Fruit fly (Drosophila melanogaster) whole organism, embryonic: ENCODE measurements around the gene CG33203.

ENCODE experiments used
- ATbp ChIP-seq: fragments of 200-800 bp; sonication (Bioruptor generic); optimal IDR thresholded peaks from 2 replicates; lab custom pipeline; 2017; ENCODE audit warnings: missing biosample characterization, mild to moderate bottlenecking, missing genetic modification characterization, missing genetic modification reagents
- CG11456 ChIP-seq: fragments of 200-800 bp; sonication (Bioruptor generic); IDR thresholded peaks from 3 replicates; pipeline ENCODE4 v1.3.6; 2022; ENCODE audit warnings: missing biosample characterization, missing genetic modification characterization
- CG14667 ChIP-seq: fragments of 200-800 bp; sonication (Bioruptor generic); IDR thresholded peaks from 2 replicates; pipeline ENCODE4 v1.3.6; 2022; ENCODE audit warnings: missing biosample characterization, missing genetic modification characterization
- CG14860 ChIP-seq: fragments of 200-800 bp; sonication (Bioruptor generic); IDR thresholded peaks from 3 replicates; pipeline ENCODE4 v1.3.6; 2022; ENCODE audit warnings: missing biosample characterization, missing genetic modification characterization; ENCODE audit not compliant: partially characterized antibody
- CG1603 ChIP-seq: fragments of 200-800 bp; sonication (Bioruptor generic); optimal IDR thresholded peaks from 2 replicates; lab custom pipeline; 2019; ENCODE audit warnings: missing biosample characterization, mild to moderate bottlenecking, missing genetic modification characterization, moderate library complexity
- CG17385 ChIP-seq: fragments of 200-800 bp; sonication (Bioruptor generic); optimal IDR thresholded peaks from 3 replicates; lab custom pipeline; 2018; ENCODE audit warnings: missing biosample characterization, mild to moderate bottlenecking, missing genetic modification characterization
- CG1792 ChIP-seq: fragments of 200-800 bp; sonication (Bioruptor generic); optimal IDR thresholded peaks from 2 replicates; lab custom pipeline; 2016; ENCODE audit warnings: missing biosample characterization, missing genetic modification characterization
- CG2875 ChIP-seq: fragments of 200-800 bp; sonication (Bioruptor generic); optimal IDR thresholded peaks from 2 replicates; lab custom pipeline; 2017; ENCODE audit warnings: missing biosample characterization, mild to moderate bottlenecking, missing genetic modification characterization, missing genetic modification reagents
- CG30431 ChIP-seq: fragments of 200-800 bp; sonication (Bioruptor generic); optimal IDR thresholded peaks from 2 replicates; lab custom pipeline; 2017; ENCODE audit warnings: missing biosample characterization, missing genetic modification characterization
- CG31365 ChIP-seq: fragments of 200-800 bp; sonication (Bioruptor generic); optimal IDR thresholded peaks from 2 replicates; lab custom pipeline; 2018; ENCODE audit warnings: missing biosample characterization, mild to moderate bottlenecking, missing genetic modification characterization
- CG34376 ChIP-seq: fragments of 200-800 bp; sonication (Bioruptor generic); optimal IDR thresholded peaks from 2 replicates; lab custom pipeline; 2018; ENCODE audit warnings: missing biosample characterization, mild to moderate bottlenecking, missing genetic modification characterization
- CG3838 ChIP-seq: fragments of 200-800 bp; sonication (Bioruptor generic); optimal IDR thresholded peaks from 3 replicates; lab custom pipeline; 2016; ENCODE audit warnings: missing biosample characterization, missing genetic modification characterization
- CG4328 ChIP-seq: fragments of 200-800 bp; sonication (Bioruptor generic); optimal IDR thresholded peaks from 3 replicates; lab custom pipeline; 2017; ENCODE audit warnings: missing biosample characterization, missing genetic modification reagents, missing genetic modification characterization
- CG4617 ChIP-seq: fragments of 200-800 bp; sonication (Bioruptor generic); optimal IDR thresholded peaks from 3 replicates; lab custom pipeline; 2016; ENCODE audit warnings: missing biosample characterization, missing genetic modification characterization, borderline replicate concordance
- CG4707 ChIP-seq: fragments of 200-800 bp; sonication (Bioruptor generic); optimal IDR thresholded peaks from 2 replicates; lab custom pipeline; 2018; ENCODE audit warnings: missing biosample characterization, mild to moderate bottlenecking, missing genetic modification characterization, moderate library complexity
- CG6791 ChIP-seq: fragments of 200-800 bp; sonication (Bioruptor generic); IDR thresholded peaks from 3 replicates; pipeline ENCODE4 v1.3.6; 2022; ENCODE audit warnings: missing biosample characterization, missing genetic modification characterization; ENCODE audit not compliant: partially characterized antibody
- CG6813 ChIP-seq: fragments of 200-800 bp; sonication (Bioruptor generic); optimal IDR thresholded peaks from 2 replicates; lab custom pipeline; 2017; ENCODE audit warnings: missing biosample characterization, missing genetic modification characterization, mild to moderate bottlenecking, moderate library complexity, missing genetic modification reagents
- CG8478 ChIP-seq: fragments of >200 bp; optimal IDR thresholded peaks from 2 replicates; lab custom pipeline; 2018
- CG9817 ChIP-seq: fragments of 200-800 bp; sonication (Bioruptor generic); optimal IDR thresholded peaks from 2 replicates; lab custom pipeline; 2018; ENCODE audit warnings: missing biosample characterization, mild to moderate bottlenecking, missing genetic modification characterization, moderate library complexity
- D19B ChIP-seq: fragments of 200-800 bp; sonication (Bioruptor generic); optimal IDR thresholded peaks from 2 replicates; lab custom pipeline; 2017; ENCODE audit warnings: missing biosample characterization, mild to moderate bottlenecking, missing genetic modification characterization
- Ets65A ChIP-seq: fragments of 200-800 bp; sonication (Bioruptor generic); peaks from one replicate; lab custom pipeline; 2016; ENCODE audit warnings: missing biosample characterization, missing genetic modification characterization
- HLH3B ChIP-seq: fragments of 200-800 bp; sonication (Bioruptor generic); IDR thresholded peaks from 2 replicates; pipeline ENCODE4 v1.3.6; 2022; ENCODE audit warnings: missing biosample characterization, missing genetic modification characterization
- Hr78 ChIP-seq, 2 experiments: fragments of 200-800 bp in 1 of 2; fragments of >200 bp in 1 of 2; sonication (Bioruptor generic) in 1 of 2; optimal IDR thresholded peaks; 2 replicates each; lab custom pipeline; 2017 to 2019; ENCODE audit warnings: missing biosample characterization in 2 of 2, missing genetic modification characterization in 2 of 2, mild to moderate bottlenecking in 1 of 2, moderate library complexity in 1 of 2
- Lhr ChIP-seq: fragments of 200-800 bp; sonication (Bioruptor generic); optimal IDR thresholded peaks from 3 replicates; lab custom pipeline; 2017; ENCODE audit warnings: mild to moderate bottlenecking, missing biosample characterization, missing genetic modification reagents, missing genetic modification characterization
- Max ChIP-seq: fragments of 200-800 bp; sonication (Bioruptor generic); optimal IDR thresholded peaks from 2 replicates; lab custom pipeline; 2016; ENCODE audit warnings: missing biosample characterization, mild to moderate bottlenecking, missing genetic modification characterization
- Mes4 ChIP-seq: fragments of 200-800 bp; sonication (Bioruptor generic); optimal IDR thresholded peaks from 2 replicates; lab custom pipeline; 2016; ENCODE audit warnings: missing biosample characterization, missing genetic modification characterization
- NC2α ChIP-seq: fragments of 200-800 bp; sonication (Bioruptor generic); optimal IDR thresholded peaks from 2 replicates; lab custom pipeline; 2016; ENCODE audit warnings: missing biosample characterization, missing genetic modification characterization
- Usf ChIP-seq: fragments of 200-800 bp; sonication (Bioruptor generic); optimal IDR thresholded peaks from 2 replicates; lab custom pipeline; 2017; ENCODE audit warnings: missing genotype, missing biosample characterization, missing genetic modification characterization
- Xbp1 ChIP-seq: fragments of 200-800 bp; sonication (Bioruptor generic); optimal IDR thresholded peaks from 3 replicates; lab custom pipeline; 2016; ENCODE audit warnings: missing biosample characterization, mild to moderate bottlenecking, missing genetic modification characterization
- ato ChIP-seq: fragments of 200-800 bp; sonication (Bioruptor generic); IDR thresholded peaks from 2 replicates; pipeline ENCODE4 v1.3.6; 2022; ENCODE audit warnings: missing biosample characterization, missing genetic modification characterization; ENCODE audit not compliant: partially characterized antibody
- bab2 ChIP-seq: fragments of 200-800 bp; sonication (Bioruptor generic); optimal IDR thresholded peaks from 2 replicates; lab custom pipeline; 2016; ENCODE audit warnings: missing biosample characterization, missing genetic modification characterization
- bcd ChIP-seq: fragments of 200-800 bp; sonication (Bioruptor generic); optimal IDR thresholded peaks from 2 replicates; lab custom pipeline; 2017; ENCODE audit warnings: missing biosample characterization, mild to moderate bottlenecking, missing genetic modification characterization
- bowl ChIP-seq: fragments of 200-800 bp; sonication (Bioruptor generic); IDR thresholded peaks from 2 replicates; pipeline ENCODE4 v1.3.6; 2022; ENCODE audit warnings: missing biosample characterization, missing genetic modification characterization
- bsh ChIP-seq, 2 experiments: fragments of 200-800 bp; sonication (Bioruptor generic); optimal IDR thresholded peaks; 2 replicates each; lab custom pipeline; 2017 to 2018; ENCODE audit warnings: mild to moderate bottlenecking in 2 of 2, missing biosample characterization in 2 of 2, missing genetic modification characterization in 2 of 2, moderate library complexity in 1 of 2
- chinmo ChIP-seq: fragments of 200-800 bp; sonication (Bioruptor generic); IDR thresholded peaks from 4 replicates; pipeline ENCODE4 v1.3.6; 2022; ENCODE audit warnings: missing biosample characterization, missing genetic modification characterization; ENCODE audit not compliant: partially characterized antibody
- crc ChIP-seq: fragments of 200-800 bp; sonication (Bioruptor generic); optimal IDR thresholded peaks from 2 replicates; lab custom pipeline; 2016; ENCODE audit warnings: missing biosample characterization, missing genetic modification characterization
- dysf ChIP-seq: fragments of 200-800 bp; sonication (Bioruptor generic); IDR thresholded peaks from 3 replicates; pipeline ENCODE4 v1.3.6; 2022; ENCODE audit warnings: missing biosample characterization, missing genetic modification characterization
- ems ChIP-seq: fragments of 200-800 bp; sonication (Bioruptor generic); optimal IDR thresholded peaks from 3 replicates; lab custom pipeline; 2016; ENCODE audit warnings: missing biosample characterization, missing genetic modification characterization
- exex ChIP-seq: fragments of 200-800 bp; sonication (Bioruptor generic); optimal IDR thresholded peaks from 4 replicates; lab custom pipeline; 2018; ENCODE audit warnings: missing biosample characterization, mild to moderate bottlenecking, missing genetic modification characterization, moderate library complexity
- hkb ChIP-seq, 2 experiments: fragments of 200-800 bp in 1 of 2; fragments of >200 bp in 1 of 2; sonication (Bioruptor generic) in 1 of 2; IDR thresholded peaks in 1 of 2; optimal IDR thresholded peaks in 1 of 2; 2 replicates each; pipeline versions ENCODE4 v1.3.6 to Lab custom; 2017 to 2022; ENCODE audit warnings: missing biosample characterization in 1 of 2, missing genetic modification characterization in 1 of 2
- odd ChIP-seq: fragments of 200-800 bp; sonication (Bioruptor generic); optimal IDR thresholded peaks from 2 replicates; lab custom pipeline; 2017; ENCODE audit warnings: missing biosample characterization, mild to moderate bottlenecking, missing genetic modification characterization
- org-1 ChIP-seq: fragments of 200-800 bp; sonication (Bioruptor generic); optimal IDR thresholded peaks from 2 replicates; lab custom pipeline; 2017; ENCODE audit warnings: missing biosample characterization, missing genetic modification characterization
- phol ChIP-seq: fragments of 200-800 bp; sonication (Bioruptor generic); optimal IDR thresholded peaks from 3 replicates; lab custom pipeline; 2018; ENCODE audit warnings: missing biosample characterization, mild to moderate bottlenecking, missing genetic modification characterization, moderate library complexity
- psq ChIP-seq: fragments of 200-800 bp; sonication (Bioruptor generic); optimal IDR thresholded peaks from 2 replicates; lab custom pipeline; 2017; ENCODE audit warnings: missing biosample characterization, missing genetic modification characterization
- seq ChIP-seq: fragments of 200-800 bp; sonication (Bioruptor generic); IDR thresholded peaks from 2 replicates; pipeline ENCODE4 v1.3.6; 2022; ENCODE audit warnings: missing biosample characterization, missing genetic modification characterization
- slbo ChIP-seq: fragments of 200-800 bp; sonication (Bioruptor generic); IDR thresholded peaks from 2 replicates; pipeline ENCODE4 v1.3.6; 2022; ENCODE audit warnings: missing biosample characterization, missing genetic modification characterization
- slp2 ChIP-seq: fragments of 200-800 bp; sonication (Bioruptor generic); optimal IDR thresholded peaks from 2 replicates; lab custom pipeline; 2016; ENCODE audit warnings: missing biosample characterization, missing genetic modification characterization
- sob ChIP-seq: fragments of 200-800 bp; sonication (Bioruptor generic); IDR thresholded peaks from 2 replicates; pipeline ENCODE4 v1.3.6; 2022; ENCODE audit warnings: missing biosample characterization, missing genetic modification characterization
- stc ChIP-seq: fragments of 200-800 bp; sonication (Bioruptor generic); IDR thresholded peaks from 2 replicates; pipeline ENCODE4 v1.3.6; 2022; ENCODE audit warnings: missing biosample characterization, missing genetic modification characterization
- vfl ChIP-seq: fragments of 200-800 bp; sonication (Bioruptor generic); optimal IDR thresholded peaks from 2 replicates; lab custom pipeline; 2016; ENCODE audit warnings: missing biosample characterization, missing genetic modification characterization

The CG33203 gene

DNA sequence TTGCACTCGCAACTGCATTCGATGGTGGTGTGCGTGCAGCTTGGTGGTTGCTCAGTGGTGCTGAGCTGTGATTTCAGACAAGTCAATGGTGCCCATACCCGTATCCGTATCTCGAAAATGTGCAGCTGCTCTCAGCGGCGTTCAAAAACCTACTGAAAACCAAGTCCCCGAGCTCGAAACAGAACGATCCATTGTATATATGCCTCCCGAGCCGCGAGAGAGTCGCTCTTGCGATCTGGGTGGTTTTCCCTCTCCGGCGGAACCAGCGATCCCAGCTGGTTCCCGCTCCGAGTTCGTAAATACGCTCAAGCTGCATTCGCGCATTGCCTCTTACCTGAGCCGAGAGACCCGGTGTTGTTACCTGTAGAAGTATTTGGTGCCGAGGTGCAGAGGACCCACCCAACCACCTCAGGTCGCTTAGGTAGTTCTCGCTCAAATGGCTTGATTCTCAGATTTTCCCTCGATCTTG lies 28.4 kb downstream of the CG33203 start, which contains the start of gene Inx3 (continued):
- peak; percentile 72; the same call in 2 of the 4 replicates for TF ChIP-seq chinmo (GFP tag; lab: Robert Waterston, UW)
- no peak for TF ChIP-seq bcd (GFP tag; lab: Kevin White, UChicago)
- TF ChIP-seq D19B (GFP tag; lab: Kevin White, UChicago) = no peak
- no peak for TF ChIP-seq Hr78 (GFP tag; optimal IDR thresholded peaks at IDR 0.05; lab: Kevin White, UChicago)
- no peak for TF ChIP-seq bab2 (GFP tag; lab: Kevin White, UChicago)
- TF ChIP-seq NC2α = no peak
- no peak for TF ChIP-seq CG14860 (GFP tag; lab: Robert Waterston, UW)
- TF ChIP-seq ATbp = no peak
- no peak for TF ChIP-seq CG1792
- TF ChIP-seq Lhr (GFP tag; lab: Kevin White, UChicago) = no peak
- no peak for TF ChIP-seq CG9817
- no peak for TF ChIP-seq CG11456 (GFP tag; lab: Robert Waterston, UW)
- no peak for TF ChIP-seq CG4328 (GFP tag; lab: Kevin White, UChicago)
- 0 out of 3 replicates have a peak, but pooled peaks have one; percentile 24 for TF ChIP-seq CG6791 (GFP tag; lab: Robert Waterston, UW)
- peak; percentile 28; the same call in 1 of the 2 replicates for TF ChIP-seq seq
- no peak for TF ChIP-seq slp2 (GFP tag; lab: Kevin White, UChicago)
- TF ChIP-seq Ets65A = no peak
- no peak for TF ChIP-seq CG30431
- no peak for TF ChIP-seq hkb (optimal IDR thresholded peaks at IDR 0.05; lab: Kevin White, UChicago)
- 0 out of 2 replicates have a peak, but pooled peaks have one; percentile 10 for TF ChIP-seq hkb (GFP tag; IDR thresholded peaks at IDR 0.05; lab: Robert Waterston, UW)
- TF ChIP-seq CG8478 (lab: Kevin White, UChicago) = no peak
- no peak for TF ChIP-seq odd (GFP tag; lab: Kevin White, UChicago)
- TF ChIP-seq slbo (GFP tag; lab: Robert Waterston, UW) = no peak
- no peak for TF ChIP-seq Xbp1
- no peak for TF ChIP-seq exex (tag; lab: Kevin White, UChicago)
- TF ChIP-seq org-1 (GFP tag; lab: Kevin White, UChicago) = no peak
- no peak for TF ChIP-seq CG4617
- TF ChIP-seq Usf (GFP tag; lab: Kevin White, UChicago) = no peak
- no peak for TF ChIP-seq Mes4
- TF ChIP-seq CG1603 (tag; lab: Kevin White, UChicago) = peak; percentile 28
- no peak for TF ChIP-seq vfl (GFP tag; lab: Kevin White, UChicago)
- TF ChIP-seq bowl (GFP tag; lab: Robert Waterston, UW) = no peak
- no peak for TF ChIP-seq HLH3B
- peak; percentile 17 for TF ChIP-seq CG34376 (GFP tag; lab: Kevin White, UChicago)
- no peak for TF ChIP-seq CG17385 (GFP tag; lab: Kevin White, UChicago)
- TF ChIP-seq psq (GFP tag; lab: Kevin White, UChicago) = no peak
- TF ChIP-seq CG4707 = no peak
- TF ChIP-seq sob (GFP tag; lab: Robert Waterston, UW) = 0 out of 2 replicates have a peak, but pooled peaks have one; percentile 5
- TF ChIP-seq CG2875 (GFP tag; lab: Kevin White, UChicago) = no peak
- TF ChIP-seq Max (GFP tag; lab: Kevin White, UChicago) = no peak
- TF ChIP-seq dysf = no peak
- no peak for TF ChIP-seq ems (GFP tag; lab: Kevin White, UChicago)
- TF ChIP-seq CG14667 (GFP tag; lab: Robert Waterston, UW) = no peak
- TF ChIP-seq phol (tag; lab: Kevin White, UChicago) = no peak
- TF ChIP-seq CG3838 = no peak
- no peak for TF ChIP-seq CG6813
- no peak for TF ChIP-seq ato (GFP tag; lab: Robert Waterston, UW)
- no peak for TF ChIP-seq stc
- TF ChIP-seq bsh (GFP tag; optimal IDR thresholded peaks at IDR 0.05; lab: Kevin White, UChicago) = no peak
- TF ChIP-seq CG31365 (tag; lab: Kevin White, UChicago) = no peak
- TF ChIP-seq crc = no peak
